Worm (Caenorhabditis elegans): Measurements from ENCODE around the gene ric-3.
A peak's percentile ranks its signal among the peaks of the same experiment; 100 is the strongest.

- TF ChIP-seq mdl-1 (tag; optimal IDR thresholded peaks at IDR 0.05) (peak in 1 of 2 experiments; percentile 38), lin-13 (GFP tag; optimal IDR thresholded peaks at IDR 0.05) (no peak), nhr-11 (tag; optimal IDR thresholded peaks at IDR 0.05) (no peak), zag-1 (tag; optimal IDR thresholded peaks at IDR 0.05) (no peak)
Measured at ce11 chrIV:7844333-7844973, 26.4 kb downstream of the ric-3 start.
